Worm (Caenorhabditis elegans) whole organism, mixed stage, embryonic: ENCODE data around the gene ccg-1.

ENCODE experiments used
- ham-2 ChIP-seq: fragments of 200-800 bp; sonication (Bioruptor generic); optimal IDR thresholded peaks from 2 replicates; lab custom pipeline; 2018; ENCODE audit warnings: mild to moderate bottlenecking, missing genetic modification characterization, missing compliant biosample characterization
- mab-5 ChIP-seq: fragments of 150-350 bp; optimal IDR thresholded peaks from 2 replicates; lab custom pipeline; 2014; ENCODE audit warnings: missing biosample characterization, missing genetic modification characterization
- pha-4 ChIP-seq: fragments of 150-350 bp; optimal IDR thresholded peaks from 2 replicates; lab custom pipeline; 2018; ENCODE audit warnings: missing biosample characterization, missing genetic modification reagents, missing genetic modification characterization

- no peak for TF ChIP-seq mab-5 (tag; lab: Kevin White, UChicago)
- no peak for TF ChIP-seq pha-4 (tag; lab: Kevin White, UChicago)
- no peak for TF ChIP-seq ham-2
Observed at ce11 chrIV:15283617-15284016, 8.0 kb upstream of the ccg-1 start.
